Worm (Caenorhabditis elegans) whole organism, young adult: ENCODE results near the gene F44A2.7.
A peak's percentile ranks its signal among the peaks of the same experiment; 100 is the strongest.

Experiments
- B0336.3 ChIP-seq: fragments of 200-800 bp; sonication (Bioruptor generic); IDR thresholded peaks from 2 replicates; pipeline ENCODE4 v1.3.6; 2022; ENCODE audit warnings: missing genetic modification characterization, missing compliant biosample characterization
- C06A6.2 ChIP-seq: fragments of 200-800 bp; sonication (Bioruptor generic); conservative IDR thresholded peaks from 2 replicates; pipeline ENCODE4 v1.3.6; 2022; ENCODE audit warnings: missing genetic modification characterization, missing compliant biosample characterization
- D2030.7 ChIP-seq: fragments of 200-800 bp; sonication (Bioruptor generic); IDR thresholded peaks from 2 replicates; pipeline ENCODE4 v1.3.6; 2022; ENCODE audit warnings: missing genetic modification reagents, missing genetic modification characterization, missing compliant biosample characterization
- F33H1.4 ChIP-seq: fragments of 200-800 bp; sonication (Bioruptor generic); IDR thresholded peaks from 2 replicates; pipeline ENCODE4 v1.3.6; 2022; ENCODE audit warnings: missing genetic modification reagents, missing genetic modification characterization, missing compliant biosample characterization
- F37B4.10 ChIP-seq: fragments of 200-800 bp; sonication (Bioruptor generic); IDR thresholded peaks from 2 replicates; pipeline ENCODE4 v1.3.6; 2022; ENCODE audit warnings: missing genetic modification characterization, missing compliant biosample characterization
- F57C9.4 ChIP-seq: sonication (generic microtip); optimal IDR thresholded peaks from 2 replicates; lab custom pipeline; 2017; ENCODE audit warnings: mild to moderate bottlenecking, missing genetic modification characterization, missing compliant biosample characterization
- Y53F4B.3 ChIP-seq: fragments of 200-800 bp; sonication (Bioruptor generic); IDR thresholded peaks from 2 replicates; pipeline ENCODE4 v1.3.6; 2022; ENCODE audit warnings: missing genetic modification reagents, missing genetic modification characterization, missing compliant biosample characterization
- Y56A3A.18 ChIP-seq: fragments of 200-800 bp; sonication (Bioruptor generic); IDR thresholded peaks from 2 replicates; pipeline ENCODE4 v1.3.6; 2022; ENCODE audit warnings: missing genetic modification reagents, missing genetic modification characterization, missing compliant biosample characterization
- Y67H2A.10 ChIP-seq: fragments of 200-800 bp; sonication (Bioruptor generic); conservative IDR thresholded peaks from 2 replicates; pipeline ENCODE4 v1.3.6; 2022; ENCODE audit warnings: missing genetic modification reagents, missing genetic modification characterization, missing compliant biosample characterization
- Y79H2A.3 ChIP-seq: fragments of 200-800 bp; sonication (Bioruptor generic); conservative IDR thresholded peaks from 2 replicates; pipeline ENCODE4 v1.3.6; 2022; ENCODE audit warnings: missing genetic modification reagents, missing genetic modification characterization, missing compliant biosample characterization
- Y95B8A.8 ChIP-seq: fragments of 200-800 bp; sonication (Bioruptor generic); IDR thresholded peaks from 2 replicates; pipeline ENCODE4 v1.3.6; 2022; ENCODE audit warnings: missing genetic modification reagents, missing genetic modification characterization, missing compliant biosample characterization
- akir-1 ChIP-seq: fragments of 200-800 bp; sonication (Bioruptor generic); optimal IDR thresholded peaks from 2 replicates; lab custom pipeline; 2018; ENCODE audit warnings: mild to moderate bottlenecking, missing genetic modification characterization, moderate library complexity, missing compliant biosample characterization
- athp-1 ChIP-seq: sonication (generic microtip); optimal IDR thresholded peaks from 2 replicates; lab custom pipeline; 2017; ENCODE audit warnings: mild to moderate bottlenecking, missing genetic modification characterization, missing compliant biosample characterization
- attf-6 ChIP-seq: fragments of 200-800 bp; sonication (Bioruptor generic); IDR thresholded peaks from 2 replicates; pipeline ENCODE4 v1.3.6; 2022; ENCODE audit warnings: missing genetic modification reagents, missing genetic modification characterization, missing compliant biosample characterization
- ccch-3 ChIP-seq: fragments of 200-800 bp; sonication (Bioruptor generic); optimal IDR thresholded peaks from 2 replicates; lab custom pipeline; 2018; ENCODE audit warnings: mild to moderate bottlenecking, missing genetic modification characterization, missing compliant biosample characterization
- cebp-2 ChIP-seq: fragments of 200-800 bp; sonication (Bioruptor generic); IDR thresholded peaks from 2 replicates; pipeline ENCODE4 v1.3.6; 2022; ENCODE audit warnings: missing genetic modification characterization, missing compliant biosample characterization
- die-1 ChIP-seq: sonication (generic microtip); optimal IDR thresholded peaks from 2 replicates; lab custom pipeline; 2016; ENCODE audit warnings: missing genotype, mild to moderate bottlenecking, missing genetic modification characterization, missing compliant biosample characterization
- egl-44 ChIP-seq: fragments of 200-800 bp; sonication (Bioruptor generic); IDR thresholded peaks from 2 replicates; pipeline ENCODE4 v1.3.6; 2022; ENCODE audit warnings: missing genetic modification reagents, missing genetic modification characterization, missing compliant biosample characterization
- egrh-3 ChIP-seq: fragments of 200-800 bp; sonication (Bioruptor generic); IDR thresholded peaks from 2 replicates; pipeline ENCODE4 v1.3.6; 2022; ENCODE audit warnings: missing genetic modification reagents, missing genetic modification characterization, missing compliant biosample characterization
- ekl-4 ChIP-seq: fragments of 200-800 bp; sonication (Bioruptor generic); IDR thresholded peaks from 2 replicates; pipeline ENCODE4 v1.3.6; 2022; ENCODE audit warnings: missing genetic modification reagents, missing genetic modification characterization, missing compliant biosample characterization
- him-1 ChIP-seq: sonication (generic microtip); optimal IDR thresholded peaks from 2 replicates; lab custom pipeline; 2016; ENCODE audit warnings: missing genotype, missing genetic modification reagents, missing genetic modification characterization, missing compliant biosample characterization
- hmg-1.2 ChIP-seq: fragments of 200-800 bp; sonication (Bioruptor generic); IDR thresholded peaks from 2 replicates; pipeline ENCODE4 v1.3.6; 2022; ENCODE audit warnings: missing genetic modification reagents, missing genetic modification characterization, missing compliant biosample characterization
- hrde-1 ChIP-seq: sonication (generic microtip); optimal IDR thresholded peaks from 2 replicates; lab custom pipeline; 2016; ENCODE audit warnings: missing genetic modification characterization, mild to moderate bottlenecking, missing compliant biosample characterization, moderate library complexity, missing genotype, missing genetic modification reagents, borderline replicate concordance
- hsf-1 ChIP-seq: fragments of 200-800 bp; sonication (Bioruptor generic); IDR thresholded peaks from 2 replicates; pipeline ENCODE4 v1.3.6; 2022; ENCODE audit warnings: missing genetic modification reagents, missing genetic modification characterization, missing compliant biosample characterization
- lag-1 ChIP-seq: fragments of 200-800 bp; sonication (Bioruptor generic); IDR thresholded peaks from 2 replicates; pipeline ENCODE4 v1.3.6; 2022; ENCODE audit warnings: missing genetic modification reagents, missing genetic modification characterization, missing compliant biosample characterization
- madf-10 ChIP-seq: sonication (generic microtip); optimal IDR thresholded peaks from 2 replicates; lab custom pipeline; 2016; ENCODE audit warnings: mild to moderate bottlenecking, missing genetic modification characterization, missing compliant biosample characterization
- madf-3 ChIP-seq: fragments of 200-800 bp; sonication (Bioruptor generic); IDR thresholded peaks from 2 replicates; pipeline ENCODE4 v1.3.6; 2022; ENCODE audit warnings: missing genetic modification reagents, missing genetic modification characterization, missing compliant biosample characterization
- mcd-1 ChIP-seq: fragments of 200-800 bp; sonication (Bioruptor generic); IDR thresholded peaks from 2 replicates; pipeline ENCODE4 v1.3.6; 2022; ENCODE audit warnings: missing genetic modification reagents, missing genetic modification characterization, missing compliant biosample characterization
- mxl-1 ChIP-seq: sonication (generic microtip); optimal IDR thresholded peaks from 2 replicates; lab custom pipeline; 2016; ENCODE audit warnings: missing genetic modification characterization, missing compliant biosample characterization
- nhr-80 ChIP-seq: sonication (generic microtip); optimal IDR thresholded peaks from 2 replicates; lab custom pipeline; 2016; ENCODE audit warnings: missing genetic modification characterization, missing compliant biosample characterization
- pbrm-1 ChIP-seq: fragments of 200-800 bp; sonication (Bioruptor generic); IDR thresholded peaks from 2 replicates; pipeline ENCODE4 v1.3.6; 2022; ENCODE audit warnings: missing genetic modification reagents, missing genetic modification characterization, missing compliant biosample characterization
- pha-4 ChIP-seq: fragments of 150-350 bp; sonication (generic microtip); optimal IDR thresholded peaks from 2 replicates; lab custom pipeline; 2014; ENCODE audit warnings: missing biosample characterization, missing genetic modification reagents, missing genetic modification characterization
- rcor-1 ChIP-seq: fragments of 200-800 bp; sonication (Bioruptor generic); IDR thresholded peaks from 2 replicates; pipeline ENCODE4 v1.3.6; 2022; ENCODE audit warnings: missing genetic modification reagents, missing genetic modification characterization, missing compliant biosample characterization
- sea-2 ChIP-seq: fragments of 200-800 bp; sonication (Bioruptor generic); IDR thresholded peaks from 2 replicates; pipeline ENCODE4 v1.3.6; 2022; ENCODE audit warnings: missing genetic modification characterization, missing compliant biosample characterization
- snpc-1.1 ChIP-seq: sonication (generic microtip); optimal IDR thresholded peaks from 2 replicates; lab custom pipeline; 2017; ENCODE audit warnings: missing genetic modification characterization, mild to moderate bottlenecking, missing compliant biosample characterization, antibody characterized with exemption, moderate library complexity, missing genotype, missing genetic modification reagents; ENCODE audit not compliant: insufficient read depth
- snpc-3.4 ChIP-seq: sonication (generic microtip); optimal IDR thresholded peaks from 2 replicates; lab custom pipeline; 2017; ENCODE audit warnings: missing genetic modification characterization, mild to moderate bottlenecking, missing compliant biosample characterization, antibody characterized with exemption, moderate library complexity, missing genotype, missing genetic modification reagents
- sptf-2 ChIP-seq: fragments of 200-800 bp; sonication (Bioruptor generic); optimal IDR thresholded peaks from 2 replicates; lab custom pipeline; 2018; ENCODE audit warnings: mild to moderate bottlenecking, missing genetic modification characterization, missing compliant biosample characterization
- tbp1 ChIP-seq: fragments of 200-800 bp; sonication (Bioruptor generic); optimal IDR thresholded peaks from 2 replicates; lab custom pipeline; 2018; ENCODE audit warnings: mild to moderate bottlenecking, missing genetic modification characterization, missing compliant biosample characterization
- tbx-9 ChIP-seq: sonication (generic microtip); optimal IDR thresholded peaks from 2 replicates; lab custom pipeline; 2016; ENCODE audit warnings: borderline replicate concordance, missing genetic modification characterization, inconsistent platforms, missing compliant biosample characterization
- unc-62 ChIP-seq: fragments of 150-350 bp; optimal IDR thresholded peaks from 2 replicates; lab custom pipeline; 2014; ENCODE audit warnings: missing biosample characterization, missing genetic modification reagents, missing genetic modification characterization
- zim-3 ChIP-seq: sonication (generic microtip); optimal IDR thresholded peaks from 2 replicates; lab custom pipeline; 2017; ENCODE audit warnings: mild to moderate bottlenecking, missing genetic modification characterization, moderate library complexity, missing compliant biosample characterization
- ztf-22 ChIP-seq: fragments of 200-800 bp; sonication (Bioruptor generic); optimal IDR thresholded peaks from 2 replicates; lab custom pipeline; 2018; ENCODE audit warnings: mild to moderate bottlenecking, missing genetic modification characterization, moderate library complexity, missing compliant biosample characterization
- ztf-26 ChIP-seq: sonication (generic microtip); optimal IDR thresholded peaks from 2 replicates; lab custom pipeline; 2017; ENCODE audit warnings: missing genetic modification characterization, missing compliant biosample characterization
- ztf-28 ChIP-seq: fragments of 200-800 bp; sonication (Bioruptor generic); IDR thresholded peaks from 2 replicates; pipeline ENCODE4 v1.3.6; 2022; ENCODE audit warnings: missing genetic modification reagents, missing genetic modification characterization, missing compliant biosample characterization
- ztf-3 ChIP-seq: fragments of 200-800 bp; sonication (Bioruptor generic); optimal IDR thresholded peaks from 2 replicates; lab custom pipeline; 2018; ENCODE audit warnings: mild to moderate bottlenecking, missing genetic modification characterization, missing compliant biosample characterization

The F44A2.7 gene

ce11 chrV:9338452-9338851, 17.2 kb downstream of the F44A2.7 start (continued):
- TF ChIP-seq mxl-1 (tag; lab: Kevin White, UChicago) = no peak
- TF ChIP-seq C06A6.2 (GFP tag; lab: Robert Waterston, UW) = peak; percentile 75
- no peak for TF ChIP-seq attf-6 (GFP tag; lab: Robert Waterston, UW)
- no peak for TF ChIP-seq F33H1.4 (GFP tag; lab: Robert Waterston, UW)

ce11 chrV:9339292-9339691, 18.0 kb downstream of the F44A2.7 start:
- TF ChIP-seq F37B4.10 (GFP tag; lab: Robert Waterston, UW) (peak; percentile 89; the same call in 1 of the 2 replicates), pbrm-1 (GFP tag; lab: Robert Waterston, UW) (0 out of 2 replicates have a peak, but pooled peaks have one; percentile 46), rcor-1 (GFP tag; lab: Robert Waterston, UW) (peak; percentile 31; the same call in 1 of the 2 replicates), egl-44 (GFP tag; lab: Robert Waterston, UW) (peak; percentile 24; the same call in 1 of the 2 replicates), Y79H2A.3 (0 out of 2 replicates have a peak, but pooled peaks have one; percentile 36), hmg-1.2 (peak; percentile 23; the same call in 1 of the 2 replicates), mcd-1 (GFP tag; lab: Robert Waterston, UW) (0 out of 2 replicates have a peak, but pooled peaks have one; percentile 8), hsf-1 (peak; percentile 54; the same call in 1 of the 2 replicates), sea-2 (GFP tag; lab: Robert Waterston, UW) (0 out of 2 replicates have a peak, but pooled peaks have one; percentile 64), Y56A3A.18 (GFP tag; lab: Robert Waterston, UW) (peak; percentile 42; the same call in 1 of the 2 replicates)

- TF ChIP-seq ztf-3 (no peak), Y53F4B.3 (GFP tag; lab: Robert Waterston, UW) (peak; percentile 36; the same call in 1 of the 2 replicates), snpc-3.4 (tag; lab: Kevin White, UChicago) (no peak), zim-3 (tag; lab: Kevin White, UChicago) (no peak), madf-10 (tag; lab: Kevin White, UChicago) (no peak), tbx-9 (tag; lab: Kevin White, UChicago) (no peak), D2030.7 (GFP tag; lab: Robert Waterston, UW) (peak; percentile 26; the same call in 1 of the 2 replicates), ccch-3 (GFP tag; lab: Kevin White, UChicago) (no peak), ztf-28 (GFP tag; lab: Robert Waterston, UW) (peak; percentile 28; the same call in 1 of the 2 replicates), Y67H2A.10 (GFP tag; lab: Robert Waterston, UW) (0 out of 2 replicates have a peak, but pooled peaks have one; percentile 24), F57C9.4 (tag; lab: Kevin White, UChicago) (no peak), ztf-22 (GFP tag; lab: Kevin White, UChicago) (no peak), ztf-26 (tag; lab: Kevin White, UChicago) (no peak), B0336.3 (GFP tag; lab: Robert Waterston, UW) (peak; percentile 52), F33H1.4 (GFP tag; lab: Robert Waterston, UW) (no peak), sptf-2 (no peak), unc-62 (GFP tag; lab: Kevin White, UChicago) (no peak), ekl-4 (peak; percentile 75), nhr-80 (tag; lab: Kevin White, UChicago) (no peak), tbp1 (GFP tag; lab: Kevin White, UChicago) (no peak), egrh-3 (no peak), Y95B8A.8 (GFP tag; lab: Robert Waterston, UW) (peak; percentile 88), lag-1 (GFP tag; lab: Robert Waterston, UW) (no peak), hrde-1 (tag; lab: Kevin White, UChicago) (no peak), cebp-2 (GFP tag; lab: Robert Waterston, UW) (peak; percentile 97), die-1 (tag; lab: Kevin White, UChicago) (no peak), athp-1 (no peak), him-1 (tag; lab: Kevin White, UChicago) (no peak), snpc-1.1 (tag; lab: Kevin White, UChicago) (no peak), egl-44 (GFP tag; lab: Robert Waterston, UW) (peak; percentile 72; the same call in 1 of the 2 replicates), akir-1 (GFP tag; lab: Kevin White, UChicago) (no peak), madf-3 (GFP tag; lab: Robert Waterston, UW) (peak; percentile 80), pha-4 (tag; lab: Kevin White, UChicago) (no peak)
Measured at ce11 chrV:9340318-9340717, 19.0 kb downstream of the F44A2.7 start.
